Worm (Caenorhabditis elegans): ENCODE data around the gene rsp-1.

ce11 chrII:11472542-11472941 lies 19.4 kb downstream of the rsp-1 start:
- no peak for TF ChIP-seq nhr-11 (tag; optimal IDR thresholded peaks at IDR 0.05)
- TF ChIP-seq pqm-1 (tag; optimal IDR thresholded peaks at IDR 0.05), result no peak
